Fruit fly (Drosophila melanogaster): ENCODE measurements around the gene Cpr76Ba.
"Not testable (repeated sequence)": the region's sequence is repeated elsewhere in the genome, so short reads cannot be mapped to it uniquely, and the experiment has no call there.

dm6 chr3L:19475478-19475877, 42.7 kb downstream of the Cpr76Ba start, which contains the start of the genes CG18294 and CG32213:
- TF ChIP-seq unc-4 (GFP tag; IDR thresholded peaks at IDR 0.05; ENCODE audit: partially characterized antibody); CG12104 (GFP tag; optimal IDR thresholded peaks at IDR 0.05); Hand (GFP tag; optimal IDR thresholded peaks at IDR 0.05); CG4707 (GFP tag; optimal IDR thresholded peaks at IDR 0.05); Dp (GFP tag; optimal IDR thresholded peaks at IDR 0.05); Hr39 (optimal IDR thresholded peaks at IDR 0.05); CG2202 (tag; optimal IDR thresholded peaks at IDR 0.05); pan (optimal IDR thresholded peaks at IDR 0.05); pan (GFP tag; optimal IDR thresholded peaks at IDR 0.05 in 1 of 2, IDR thresholded peaks at IDR 0.05 in 1 of 2); abd-A (tag; optimal IDR thresholded peaks at IDR 0.05); D19B (GFP tag; optimal IDR thresholded peaks at IDR 0.05); CG3281 (GFP tag; optimal IDR thresholded peaks at IDR 0.05); D (optimal IDR thresholded peaks at IDR 0.05); D (GFP tag; optimal IDR thresholded peaks at IDR 0.05); gsb (GFP tag; IDR thresholded peaks at IDR 0.05); Dip2 (GFP tag; IDR thresholded peaks at IDR 0.05): not testable (repeated sequence)

Measured in whole organism, embryonic.